Fruit fly (Drosophila melanogaster): ENCODE results near the gene CG31122.
A peak's percentile ranks its signal among the peaks of the same experiment; 100 is the strongest.

Gene CG31122

dm6 chr3R:18436550-18437362, 24.1 kb upstream of the CG31122 start:
- TF ChIP-seq CG17801 (GFP tag; optimal IDR thresholded peaks at IDR 0.05; ENCODE audit: partially characterized antibody): peak; percentile 53

- no peak for TF ChIP-seq CG17801 (GFP tag; optimal IDR thresholded peaks at IDR 0.05; ENCODE audit: partially characterized antibody)
Measured at dm6 chr3R:18432905-18433304, 20.2 kb upstream of the CG31122 start.

dm6 chr3R:18423352-18423751, 10.7 kb upstream of the CG31122 start:
- no peak for TF ChIP-seq CG17801 (GFP tag; optimal IDR thresholded peaks at IDR 0.05; ENCODE audit: partially characterized antibody)

dm6 chr3R:18422446-18422845, 9.8 kb upstream of the CG31122 start:
- TF ChIP-seq CG17801 (GFP tag; optimal IDR thresholded peaks at IDR 0.05; ENCODE audit: partially characterized antibody): no peak

- no peak for TF ChIP-seq CG17801 (GFP tag; optimal IDR thresholded peaks at IDR 0.05; ENCODE audit: partially characterized antibody)
Measured at dm6 chr3R:18411205-18411749, 1.4 kb downstream of the CG31122 start, which contains the start of gene CG10864. Gene CG10864 (minus strand): TSS chr3R:18411631.

DNA sequence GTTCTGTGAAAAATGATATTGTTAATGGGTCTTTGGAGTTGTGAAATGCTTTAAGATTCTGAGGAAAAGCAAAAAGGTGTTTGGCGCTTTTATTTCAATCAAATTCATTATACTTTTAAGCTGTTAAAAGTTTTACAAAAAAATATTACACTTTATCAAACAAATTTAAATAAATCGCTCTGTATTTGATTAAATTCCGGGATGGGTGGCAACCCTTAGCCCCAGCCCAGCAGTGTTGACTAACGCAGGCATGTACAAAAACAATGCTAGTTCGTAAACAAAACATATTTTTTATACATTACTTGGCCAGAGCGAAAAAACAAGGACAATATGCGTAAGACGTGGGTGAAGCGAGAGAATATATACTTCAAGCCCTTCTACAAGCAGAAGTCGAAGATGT, 8.0 kb downstream of the CG31122 start, which contains the start of gene CG7685:
Gene CG7685, plus strand, starts transcription at position 228 of the 400 bp plus-strand sequence.
- TF ChIP-seq CG17801 (GFP tag; optimal IDR thresholded peaks at IDR 0.05; ENCODE audit: partially characterized antibody): peak; percentile 70

- TF ChIP-seq CG17801 (GFP tag; optimal IDR thresholded peaks at IDR 0.05; ENCODE audit: partially characterized antibody): peak; percentile 98
Measured at dm6 chr3R:18402549-18403429, 9.9 kb downstream of the CG31122 start, which contains the start of the genes Wdr37 and koko. Gene Wdr37 (minus strand): TSS chr3R:18402716. Gene koko (plus strand): TSS chr3R:18403026.

DNA sequence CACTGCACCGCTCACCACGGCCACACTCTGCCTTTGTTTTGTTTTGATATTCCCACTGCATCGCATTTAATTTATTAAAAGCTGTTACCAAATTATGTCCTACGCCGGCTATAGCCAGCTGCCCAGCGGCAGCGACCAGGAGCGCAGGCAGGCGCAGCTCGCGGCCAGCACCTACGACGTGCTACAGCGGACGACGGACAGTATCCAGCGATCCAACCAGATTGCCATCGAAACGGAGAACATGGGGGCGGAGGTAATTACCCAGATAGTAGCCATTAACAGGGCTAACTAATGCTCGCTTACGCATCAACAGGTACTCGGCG, 13.0 kb downstream of the CG31122 start:
- no peak for TF ChIP-seq CG17801 (GFP tag; optimal IDR thresholded peaks at IDR 0.05; ENCODE audit: partially characterized antibody)

DNA sequence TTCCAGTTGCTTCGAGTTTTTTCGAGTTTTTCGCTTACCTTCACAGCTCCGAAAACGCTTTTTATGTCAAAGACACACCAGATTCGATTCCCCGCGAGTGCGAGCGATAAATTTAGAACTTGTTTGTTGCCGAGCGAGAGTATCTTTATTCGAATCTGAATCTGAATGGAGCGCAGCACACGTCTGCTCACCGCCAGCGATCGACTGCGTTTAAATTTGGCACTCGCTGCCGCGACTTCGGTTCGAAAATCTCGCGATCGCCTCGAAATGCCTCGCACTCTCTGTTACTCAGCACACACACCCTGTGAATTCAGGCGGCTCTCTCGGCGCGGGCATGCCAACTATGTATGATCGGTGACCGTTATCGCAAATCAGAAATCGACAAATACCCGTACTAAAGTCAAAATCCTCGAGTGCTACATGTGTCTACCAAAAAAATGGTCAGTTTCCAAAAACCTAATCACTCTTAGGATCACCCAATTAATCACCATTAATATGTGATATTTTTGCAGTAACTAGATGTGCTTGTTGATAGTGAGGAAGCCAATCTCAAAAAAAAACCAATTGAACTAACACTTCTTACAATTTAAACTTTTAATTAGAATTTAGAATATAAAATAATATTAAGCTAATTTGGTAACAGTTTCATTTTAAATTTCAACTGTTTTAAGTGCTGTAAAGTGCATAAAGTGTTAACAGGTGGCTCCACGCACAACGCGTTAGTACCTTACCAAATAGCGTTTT, 13.5 kb downstream of the CG31122 start, which contains the start of gene Vha100-2:
Gene Vha100-2, minus strand, starts transcription at position 216 of the 744 bp plus-strand sequence.
- TF ChIP-seq CG17801 (GFP tag; optimal IDR thresholded peaks at IDR 0.05; ENCODE audit: partially characterized antibody): peak; percentile 53

DNA sequence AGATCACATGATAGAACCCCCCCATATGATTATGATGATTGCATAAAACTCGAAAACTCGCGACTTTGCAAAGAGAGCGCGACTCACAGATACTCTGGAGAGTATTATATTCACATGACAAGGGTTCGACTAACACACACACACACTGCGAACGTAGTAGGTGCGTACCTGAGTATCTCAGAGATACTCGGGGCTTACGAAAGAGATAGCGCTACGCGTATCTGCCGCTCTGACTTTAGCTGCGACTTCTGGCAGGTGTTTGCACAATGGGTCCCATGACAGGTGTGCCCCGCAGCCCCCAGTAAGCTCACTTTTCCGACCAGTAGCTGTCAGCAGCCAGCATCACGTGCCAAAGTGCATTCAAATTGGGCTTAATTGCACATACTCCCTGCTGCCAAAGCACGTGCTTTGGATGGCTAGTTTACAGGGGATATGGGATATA, 14.2 kb downstream of the CG31122 start:
- no peak for TF ChIP-seq CG17801 (GFP tag; optimal IDR thresholded peaks at IDR 0.05; ENCODE audit: partially characterized antibody)

- no peak for TF ChIP-seq CG17801 (GFP tag; optimal IDR thresholded peaks at IDR 0.05; ENCODE audit: partially characterized antibody)
Measured at dm6 chr3R:18397834-18398378, 14.8 kb downstream of the CG31122 start.

- peak; percentile 96 for TF ChIP-seq CG17801 (GFP tag; optimal IDR thresholded peaks at IDR 0.05; ENCODE audit: partially characterized antibody)
Measured at dm6 chr3R:18396801-18397604, 15.7 kb downstream of the CG31122 start, which contains the start of gene Vti1b. Gene Vti1b (plus strand): TSS chr3R:18396995.

DNA sequence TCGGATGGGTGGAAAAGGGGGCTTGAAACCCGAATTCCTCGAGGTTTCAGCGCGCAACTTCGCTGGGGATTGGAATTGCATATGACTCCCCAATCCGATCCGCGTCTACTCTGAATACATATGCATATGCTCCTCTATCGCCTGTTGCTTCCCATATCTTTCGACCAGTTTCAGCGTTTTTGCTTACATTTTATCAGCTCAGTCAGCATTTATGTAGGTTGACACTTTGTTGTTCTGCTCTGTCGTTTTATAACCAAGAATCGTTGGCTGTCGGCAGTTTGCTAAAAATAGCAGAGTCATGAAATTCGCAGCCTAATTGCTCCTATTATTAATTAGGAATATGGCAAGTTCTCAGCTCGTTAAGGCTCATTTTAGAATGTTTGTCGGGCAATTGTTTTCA, 17.0 kb downstream of the CG31122 start:
- no peak for TF ChIP-seq CG17801 (GFP tag; optimal IDR thresholded peaks at IDR 0.05; ENCODE audit: partially characterized antibody)

Measured in ovary, adult (tissue).